Fruit fly (Drosophila melanogaster): ENCODE results near the gene ncd.

ncd gene

dm6 chr3R:29763154-29763553, 43.8 kb downstream of the ncd start (continued):
- TF ChIP-seq CG12744 (GFP tag; optimal IDR thresholded peaks at IDR 0.05) (no peak), CG9609 (GFP tag; optimal IDR thresholded peaks at IDR 0.05) (peak; percentile 32), CG18764 (GFP tag; optimal IDR thresholded peaks at IDR 0.05) (no peak), dati (GFP tag; IDR thresholded peaks at IDR 0.05) (no peak), CG3407 (GFP tag; optimal IDR thresholded peaks at IDR 0.05) (no peak), cad (GFP tag; optimal IDR thresholded peaks at IDR 0.05) (no peak), CG2875 (GFP tag; optimal IDR thresholded peaks at IDR 0.05) (no peak), CrebB (tag; optimal IDR thresholded peaks at IDR 0.05) (no peak), CG4730 (GFP tag; IDR thresholded peaks at IDR 0.05) (no peak), CG30431 (GFP tag; optimal IDR thresholded peaks at IDR 0.05) (peak; percentile 15), PHDP (tag; optimal IDR thresholded peaks at IDR 0.05) (peak; percentile 26), HmgD (GFP tag; optimal IDR thresholded peaks at IDR 0.05) (no peak), Kr (GFP tag; optimal IDR thresholded peaks at IDR 0.05) (no peak), Max (GFP tag; optimal IDR thresholded peaks at IDR 0.05) (no peak), slbo (GFP tag; IDR thresholded peaks at IDR 0.05) (peak; percentile 58), Asciz (GFP tag; optimal IDR thresholded peaks at IDR 0.05) (no peak), sug (tag; optimal IDR thresholded peaks at IDR 0.05) (no peak), CG1233 (GFP tag; optimal IDR thresholded peaks at IDR 0.05) (no peak), CG4282 (GFP tag; optimal IDR thresholded peaks at IDR 0.05) (no peak), slou (GFP tag; optimal IDR thresholded peaks at IDR 0.05) (no peak), BEAF-32 (GFP tag; optimal IDR thresholded peaks at IDR 0.05) (no peak), fd96Cb (tag; optimal IDR thresholded peaks at IDR 0.05) (peak; percentile 33), ap (GFP tag; IDR thresholded peaks at IDR 0.05) (no peak; the same call in 1 of the 2 replicates), eve (GFP tag; optimal IDR thresholded peaks at IDR 0.05) (no peak), CG10462 (GFP tag; optimal IDR thresholded peaks at IDR 0.05) (no peak), gsb-n (tag; optimal IDR thresholded peaks at IDR 0.05) (no peak), CG31224 (GFP tag; IDR thresholded peaks at IDR 0.05) (no peak), CG1647 (GFP tag; optimal IDR thresholded peaks at IDR 0.05) (no peak), CG18262 (tag; optimal IDR thresholded peaks at IDR 0.05) (peak; percentile 7), CG33213 (GFP tag; optimal IDR thresholded peaks at IDR 0.05) (no peak), CG32772 (GFP tag; IDR thresholded peaks at IDR 0.05) (0 out of 2 replicates have a peak, but pooled peaks have one; percentile 20), HLHmδ (GFP tag; optimal IDR thresholded peaks at IDR 0.05) (no peak), vvl (GFP tag; IDR thresholded peaks at IDR 0.05) (peak; percentile 57; the same call in 1 of the 2 replicates), CG3065 (GFP tag; optimal IDR thresholded peaks at IDR 0.05) (no peak), Fer2 (tag; optimal IDR thresholded peaks at IDR 0.05) (no peak), CG17385 (GFP tag; optimal IDR thresholded peaks at IDR 0.05) (peak; percentile 9), chm (GFP tag; IDR thresholded peaks at IDR 0.05) (no peak), CG17568 (GFP tag; optimal IDR thresholded peaks at IDR 0.05) (no peak), wdn (GFP tag; IDR thresholded peaks at IDR 0.05) (no peak), tgo (GFP tag; IDR thresholded peaks at IDR 0.05) (peak; percentile 37; the same call in 1 of the 3 replicates), lbe (GFP tag; optimal IDR thresholded peaks at IDR 0.05) (peak; percentile 98), Rfx (GFP tag; IDR thresholded peaks at IDR 0.05) (peak; percentile 32; the same call in 1 of the 2 replicates), D19B (GFP tag; optimal IDR thresholded peaks at IDR 0.05) (no peak), bcd (GFP tag; optimal IDR thresholded peaks at IDR 0.05) (peak; percentile 20), dmrt11E (tag; optimal IDR thresholded peaks at IDR 0.05) (peak; percentile 34), CG5953 (GFP tag; IDR thresholded peaks at IDR 0.05) (no peak), zen (tag; optimal IDR thresholded peaks at IDR 0.05) (peak; percentile 20), p53 (GFP tag; optimal IDR thresholded peaks at IDR 0.05) (no peak), CG4854 (GFP tag; optimal IDR thresholded peaks at IDR 0.05) (no peak), nerfin-2 (GFP tag; IDR thresholded peaks at IDR 0.05; ENCODE audit: partially characterized antibody) (no peak), sob (GFP tag; IDR thresholded peaks at IDR 0.05) (no peak)

Data from whole organism, embryonic.